Fruit fly (Drosophila melanogaster): ENCODE data around the gene CG3285.

The CG3285 gene

DNA sequence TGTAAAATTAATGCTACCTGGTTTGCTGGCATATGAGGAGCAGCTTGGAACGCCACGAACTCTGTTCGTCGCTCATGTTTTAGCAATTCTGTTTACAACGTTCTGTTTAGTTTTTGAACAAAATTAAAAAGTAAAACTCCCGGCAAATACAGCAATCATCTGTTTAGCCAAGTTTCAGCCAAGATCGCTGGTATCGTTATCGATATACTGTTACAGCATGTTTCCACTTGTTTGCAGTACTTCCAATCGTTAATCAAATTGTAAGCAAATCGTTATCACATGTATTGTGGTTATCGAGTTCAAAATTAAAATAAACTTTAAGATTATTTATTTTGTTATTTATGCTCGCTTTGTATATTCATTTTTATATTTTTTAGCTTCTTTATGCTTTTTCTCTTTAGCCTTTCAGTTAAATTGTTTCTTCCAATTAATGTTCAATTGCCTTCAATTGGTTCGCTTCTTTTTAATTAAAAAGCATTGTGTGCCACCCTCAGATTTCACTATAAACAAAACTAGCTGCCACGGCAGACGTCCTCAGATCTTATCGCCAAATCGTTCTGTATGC is 10.9 kb upstream of the CG3285 start, which contains the start of the genes Fign and CG8837 (continued):
- no peak for TF ChIP-seq insv (GFP tag; optimal IDR thresholded peaks at IDR 0.05)
- peak; percentile 50 for TF ChIP-seq BEAF-32 (GFP tag; optimal IDR thresholded peaks at IDR 0.05)
- TF ChIP-seq Tbp (GFP tag; optimal IDR thresholded peaks at IDR 0.05): no peak
- no peak for TF ChIP-seq dm (GFP tag; optimal IDR thresholded peaks at IDR 0.05)
- no peak for TF ChIP-seq pho (GFP tag; optimal IDR thresholded peaks at IDR 0.05)
- no peak for TF ChIP-seq Adf1 (GFP tag; IDR thresholded peaks at IDR 0.05)
- TF ChIP-seq seq (GFP tag; IDR thresholded peaks at IDR 0.05): no peak
- TF ChIP-seq CG7928 (GFP tag; optimal IDR thresholded peaks at IDR 0.05): no peak
- no peak for TF ChIP-seq Hand (GFP tag; optimal IDR thresholded peaks at IDR 0.05)
- TF ChIP-seq CG4404 (GFP tag; IDR thresholded peaks at IDR 0.05): no peak
- TF ChIP-seq al (GFP tag; IDR thresholded peaks at IDR 0.05): no peak
- no peak for TF ChIP-seq CG10321 (GFP tag; IDR thresholded peaks at IDR 0.05)
- no peak for TF ChIP-seq sc (optimal IDR thresholded peaks at IDR 0.05)
- no peak for TF ChIP-seq sc (GFP tag; optimal IDR thresholded peaks at IDR 0.05)
- peak; percentile 95 for TF ChIP-seq hb (GFP tag; IDR thresholded peaks at IDR 0.05; ENCODE audit: partially characterized antibody)
- peak; percentile 71 for TF ChIP-seq CG1603 (tag; optimal IDR thresholded peaks at IDR 0.05)
- TF ChIP-seq Lhr (GFP tag; optimal IDR thresholded peaks at IDR 0.05): peak; percentile 42
- TF ChIP-seq CG13287 (GFP tag; IDR thresholded peaks at IDR 0.05; ENCODE audit: partially characterized antibody): peak; percentile 87
- no peak for TF ChIP-seq dysf (GFP tag; IDR thresholded peaks at IDR 0.05)
- peak; percentile 44 for TF ChIP-seq HmgZ (tag; optimal IDR thresholded peaks at IDR 0.05)
- TF ChIP-seq CG7963 (GFP tag; IDR thresholded peaks at IDR 0.05; ENCODE audit: partially characterized antibody): peak; percentile 96
- peak; percentile 88 for TF ChIP-seq CG16813 (GFP tag; IDR thresholded peaks at IDR 0.05; ENCODE audit: partially characterized antibody)
- no peak for TF ChIP-seq CG7839 (tag; optimal IDR thresholded peaks at IDR 0.05)
- no peak for TF ChIP-seq az2 (GFP tag; optimal IDR thresholded peaks at IDR 0.05)
- TF ChIP-seq CG18262 (tag; optimal IDR thresholded peaks at IDR 0.05): no peak
- TF ChIP-seq onecut (GFP tag; IDR thresholded peaks at IDR 0.05): no peak
- no peak for TF ChIP-seq Hsf (GFP tag; optimal IDR thresholded peaks at IDR 0.05)
- TF ChIP-seq CG8388 (GFP tag; optimal IDR thresholded peaks at IDR 0.05): no peak
- peak; percentile 94 for TF ChIP-seq Blimp-1 (GFP tag; optimal IDR thresholded peaks at IDR 0.05)
- TF ChIP-seq nom (GFP tag; optimal IDR thresholded peaks at IDR 0.05): no peak
- no peak for TF ChIP-seq CG2712 (tag; optimal IDR thresholded peaks at IDR 0.05)
- TF ChIP-seq jing (GFP tag; optimal IDR thresholded peaks at IDR 0.05): no peak
- no peak for TF ChIP-seq cato (GFP tag; optimal IDR thresholded peaks at IDR 0.05; ENCODE audit: borderline replicate concordance)
- TF ChIP-seq pita (GFP tag; optimal IDR thresholded peaks at IDR 0.05): peak; percentile 40
- TF ChIP-seq Xbp1 (GFP tag; optimal IDR thresholded peaks at IDR 0.05): no peak
- no peak; the same call in 1 of the 2 replicates for TF ChIP-seq CG42726 (GFP tag; IDR thresholded peaks at IDR 0.05; ENCODE audit: partially characterized antibody)
- no peak for TF ChIP-seq D19B (GFP tag; optimal IDR thresholded peaks at IDR 0.05)
- peak; percentile 72 for TF ChIP-seq Myb (GFP tag; optimal IDR thresholded peaks at IDR 0.05)
- TF ChIP-seq dimm (GFP tag; IDR thresholded peaks at IDR 0.05): no peak
- TF ChIP-seq knrl (GFP tag; IDR thresholded peaks at IDR 0.05; ENCODE audit: partially characterized antibody): peak; percentile 61
- TF ChIP-seq Dll (GFP tag; IDR thresholded peaks at IDR 0.05; ENCODE audit: partially characterized antibody): peak; percentile 83
- no peak for TF ChIP-seq so (GFP tag; IDR thresholded peaks at IDR 0.05)
- TF ChIP-seq Xrp1 (GFP tag; IDR thresholded peaks at IDR 0.05): no peak
- peak; percentile 68; the same call in 1 of the 4 replicates for TF ChIP-seq chinmo (GFP tag; IDR thresholded peaks at IDR 0.05; ENCODE audit: partially characterized antibody)
- TF ChIP-seq CG4282 (GFP tag; optimal IDR thresholded peaks at IDR 0.05): no peak
- no peak for TF ChIP-seq slp2 (GFP tag; optimal IDR thresholded peaks at IDR 0.05)
- no peak for TF ChIP-seq Nf-YC (tag; optimal IDR thresholded peaks at IDR 0.05)
- TF ChIP-seq pfk (GFP tag; optimal IDR thresholded peaks at IDR 0.05): no peak
- TF ChIP-seq MBD-R2 (GFP tag; IDR thresholded peaks at IDR 0.05): peak; percentile 60

All from whole organism, embryonic.